Worm (Caenorhabditis elegans): ENCODE results near the gene B0491.6.

B0491.6 gene

DNA sequence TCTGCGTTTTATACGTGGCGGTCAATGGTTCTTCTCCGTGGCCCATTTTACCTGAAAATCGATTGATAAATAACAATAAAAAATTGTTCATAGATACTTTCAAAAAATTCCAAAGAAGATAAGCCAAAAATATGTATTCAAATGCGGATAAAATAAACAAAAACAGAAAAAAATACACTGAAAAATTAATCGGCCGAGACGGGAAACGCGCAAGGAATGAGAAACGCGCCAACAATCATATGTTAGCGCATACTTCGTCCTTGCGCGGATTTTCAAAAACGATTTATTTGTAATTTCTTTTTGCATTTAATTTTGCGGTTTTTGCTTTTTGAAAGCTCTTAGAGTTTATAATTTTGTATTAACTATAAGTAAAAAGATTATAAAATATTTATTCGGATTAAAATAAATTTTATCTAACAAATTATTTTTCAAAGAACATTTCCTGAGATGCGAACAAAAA lies 2.5 kb downstream of the B0491.6 start, which contains the start of gene nduf-11 (continued):
- TF ChIP-seq sup-37 (GFP tag; optimal IDR thresholded peaks at IDR 0.05) = peak; percentile 70
- peak; percentile 92 to 93 for TF ChIP-seq lsy-2 (tag; optimal IDR thresholded peaks at IDR 0.05)
- no peak for TF ChIP-seq unc-98 (GFP tag; IDR thresholded peaks at IDR 0.05)
- TF ChIP-seq egl-13 (tag; optimal IDR thresholded peaks at IDR 0.05) = peak; percentile 56
- no peak for TF ChIP-seq hlh-4 (tag; optimal IDR thresholded peaks at IDR 0.05)
- peak; percentile 75 for TF ChIP-seq lin-13 (GFP tag; optimal IDR thresholded peaks at IDR 0.05)
- TF ChIP-seq ceh-63 (GFP tag; optimal IDR thresholded peaks at IDR 0.05) = no peak
- TF ChIP-seq dsc-1 (tag; optimal IDR thresholded peaks at IDR 0.05) = peak; percentile 90
- TF ChIP-seq nhr-71 (tag; optimal IDR thresholded peaks at IDR 0.05) = peak; percentile 93
- TF ChIP-seq aly-2 (tag; optimal IDR thresholded peaks at IDR 0.05) = peak; percentile 45
- TF ChIP-seq fkh-10 (GFP tag; optimal IDR thresholded peaks at IDR 0.05) = peak; percentile 23
- TF ChIP-seq snu-23 (GFP tag; optimal IDR thresholded peaks at IDR 0.05) = peak; percentile 91
- peak; percentile 81 for TF ChIP-seq C16A3.4 (tag; optimal IDR thresholded peaks at IDR 0.05)
- TF ChIP-seq rnt-1 (tag; optimal IDR thresholded peaks at IDR 0.05) = peak; percentile 92
- peak; percentile 87 for TF ChIP-seq nhr-90 (tag; optimal IDR thresholded peaks at IDR 0.05; ENCODE audit: poor library complexity)
- peak; percentile 94 for TF ChIP-seq nhr-85 (tag)
- peak in 2 of 6 experiments; percentile 64 to 91 for TF ChIP-seq elt-3 (tag; optimal IDR thresholded peaks at IDR 0.05)
- TF ChIP-seq lin-15B (tag; optimal IDR thresholded peaks at IDR 0.05) = peak; percentile 69
- TF ChIP-seq nhr-12 (tag; optimal IDR thresholded peaks at IDR 0.05) = no peak
- TF ChIP-seq ceh-88 (GFP tag; IDR thresholded peaks at IDR 0.05) = peak; percentile 40; the same call in 1 of the 2 replicates
- TF ChIP-seq nhr-76 (tag; optimal IDR thresholded peaks at IDR 0.05) = no peak
- TF ChIP-seq ama-1 (optimal IDR thresholded peaks at IDR 0.05) = peak; percentile 69
- peak; percentile 87 for TF ChIP-seq xbp-1 (tag; optimal IDR thresholded peaks at IDR 0.05)
- TF ChIP-seq lin-14 (GFP tag; optimal IDR thresholded peaks at IDR 0.05) = peak; percentile 85
- TF ChIP-seq mdl-1 (tag; optimal IDR thresholded peaks at IDR 0.05) = peak in 1 of 2 experiments; percentile 80
- TF ChIP-seq pag-3 (tag; optimal IDR thresholded peaks at IDR 0.05; ENCODE audit: borderline replicate concordance, insufficient read depth) = no peak
- TF ChIP-seq hpl-2 (GFP tag; optimal IDR thresholded peaks at IDR 0.05) = no peak
- peak; percentile 90 for TF ChIP-seq grh-1 (GFP tag; IDR thresholded peaks at IDR 0.05)
- TF ChIP-seq mef-2 (tag; optimal IDR thresholded peaks at IDR 0.05) = no peak
- TF ChIP-seq ces-1 (GFP tag; optimal IDR thresholded peaks at IDR 0.05) = no peak
- peak; percentile 72 for TF ChIP-seq C04F5.9 (tag; optimal IDR thresholded peaks at IDR 0.05)
- TF ChIP-seq blmp-1 (tag; optimal IDR thresholded peaks at IDR 0.05) = peak; percentile 70
- TF ChIP-seq pax-3 (tag; optimal IDR thresholded peaks at IDR 0.05) = peak; percentile 69
- peak; percentile 87 for TF ChIP-seq nhr-20 (tag; optimal IDR thresholded peaks at IDR 0.05)
- peak; percentile 52 for TF ChIP-seq nhr-77 (tag; optimal IDR thresholded peaks at IDR 0.05)
- no peak for TF ChIP-seq hlh-17 (GFP tag; optimal IDR thresholded peaks at IDR 0.05; ENCODE audit: borderline replicate concordance)
- TF ChIP-seq sox-4 (tag; optimal IDR thresholded peaks at IDR 0.05) = peak; percentile 63
- TF ChIP-seq aha-1 (tag; optimal IDR thresholded peaks at IDR 0.05) = peak; percentile 59
- TF ChIP-seq jun-1 (tag; optimal IDR thresholded peaks at IDR 0.05) = peak; percentile 62
- peak; percentile 87 for TF ChIP-seq swsn-7 (tag; optimal IDR thresholded peaks at IDR 0.05)
- TF ChIP-seq sptf-1 (tag; optimal IDR thresholded peaks at IDR 0.05) = no peak
- TF ChIP-seq lin-35 (GFP tag; optimal IDR thresholded peaks at IDR 0.05) = peak; percentile 95 to 98
- peak; percentile 36 for TF ChIP-seq ceh-90 (tag; optimal IDR thresholded peaks at IDR 0.05)

- TF ChIP-seq blmp-1 (tag; optimal IDR thresholded peaks at IDR 0.05) (no peak), nhr-28 (tag; optimal IDR thresholded peaks at IDR 0.05) (no peak), nhr-19 (GFP tag; conservative IDR thresholded peaks at IDR 0.05) (no peak), mab-9 (GFP tag; IDR thresholded peaks at IDR 0.05) (no peak), snu-23 (GFP tag; optimal IDR thresholded peaks at IDR 0.05) (no peak), sox-4 (tag; optimal IDR thresholded peaks at IDR 0.05) (no peak), lin-35 (GFP tag; optimal IDR thresholded peaks at IDR 0.05) (no peak), vab-15 (tag; optimal IDR thresholded peaks at IDR 0.05) (no peak), pag-3 (tag; optimal IDR thresholded peaks at IDR 0.05; ENCODE audit: borderline replicate concordance, insufficient read depth) (no peak), hlh-4 (tag; optimal IDR thresholded peaks at IDR 0.05) (no peak), elt-2 (tag; optimal IDR thresholded peaks at IDR 0.05) (no peak), isw-1 (GFP tag; IDR thresholded peaks at IDR 0.05) (no peak), nhr-12 (tag; optimal IDR thresholded peaks at IDR 0.05) (no peak), swsn-7 (tag; optimal IDR thresholded peaks at IDR 0.05) (no peak), sptf-1 (tag; optimal IDR thresholded peaks at IDR 0.05) (no peak), lin-15B (tag; optimal IDR thresholded peaks at IDR 0.05) (no peak)
Measured at ce11 chrII:11344554-11344953, 3.6 kb downstream of the B0491.6 start.
